Fruit fly (Drosophila melanogaster) Kc167 (cell line): ENCODE data around the gene CG33342.

Experiments used
- Sin3A ChIP-seq: fragments of >200 bp; optimal IDR thresholded peaks from 2 replicates; lab custom pipeline; 2018; ENCODE audit warnings: missing external identifiers
- h ChIP-seq: fragments of >200 bp; optimal IDR thresholded peaks from 3 replicates; lab custom pipeline; 2018; ENCODE audit warnings: missing external identifiers
- insv ChIP-seq: fragments of >200 bp; optimal IDR thresholded peaks from 3 replicates; lab custom pipeline; 2018; ENCODE audit warnings: missing external identifiers
- psq ChIP-seq: fragments of >200 bp; optimal IDR thresholded peaks from 2 replicates; lab custom pipeline; 2017; ENCODE audit warnings: missing external identifiers
- ttk ChIP-seq: sonication (Bioruptor generic); optimal IDR thresholded peaks from 2 replicates; lab custom pipeline; 2017; ENCODE audit warnings: missing external identifiers

DNA sequence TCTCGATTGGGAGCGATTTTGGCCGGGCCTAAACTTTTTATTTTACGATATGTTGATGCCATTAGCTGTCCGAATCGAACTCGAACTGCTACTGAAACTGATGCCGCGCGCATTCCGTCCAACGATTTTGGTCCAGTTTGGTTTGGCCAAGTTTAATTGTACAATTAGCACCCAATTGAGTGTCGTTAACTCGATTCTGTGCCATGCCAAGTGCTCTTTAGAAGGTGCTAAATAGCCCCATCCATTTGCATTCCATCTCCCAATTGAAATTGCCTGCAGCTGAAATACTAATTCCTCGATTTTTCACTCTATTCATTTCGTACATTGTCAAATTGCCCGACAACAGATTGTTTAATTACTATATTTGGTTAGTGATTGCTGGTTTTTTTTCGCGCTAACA lies 1.1 kb upstream of the CG33342 start, which contains the start of gene CG17781:
- no peak for TF ChIP-seq psq (lab: Kevin White, UChicago)
- no peak for TF ChIP-seq ttk (lab: Kevin White, UChicago)
- TF ChIP-seq Sin3A (lab: Kevin White, UChicago): no peak
- TF ChIP-seq h (lab: Kevin White, UChicago): no peak
- no peak for TF ChIP-seq insv (lab: Kevin White, UChicago)
